Worm (Caenorhabditis elegans): ENCODE results near the gene trk-1.

DNA sequence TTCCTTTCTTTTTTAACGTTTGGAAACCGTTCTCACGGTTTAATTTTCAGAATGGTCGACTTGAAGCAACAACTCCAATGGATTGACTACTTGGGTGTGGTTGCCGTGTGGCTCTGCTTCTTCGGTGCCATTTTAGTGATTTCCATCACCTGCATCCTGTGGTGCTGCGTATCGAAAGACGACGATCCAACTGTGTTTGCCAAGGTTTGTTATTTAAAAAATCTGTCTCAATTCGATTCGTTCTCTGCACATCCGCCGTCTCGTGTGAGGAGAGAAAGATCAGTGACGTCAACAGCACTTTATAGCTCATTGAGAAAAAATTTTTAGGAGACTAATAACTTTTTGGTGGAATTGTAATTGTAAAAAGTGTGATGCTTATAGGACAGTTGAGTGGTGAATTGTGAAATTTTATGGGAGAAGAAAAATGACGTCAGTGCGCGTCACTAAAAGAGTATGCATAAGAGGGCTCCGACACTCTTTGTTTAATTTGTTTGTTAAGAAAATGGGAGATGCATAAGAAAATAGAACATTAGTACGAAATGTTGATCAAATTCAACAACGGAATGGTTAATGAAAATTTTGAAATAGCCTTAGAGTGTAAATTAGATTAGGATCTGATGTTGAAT lies 46.8 kb upstream of the trk-1 start, which contains the start of gene C24A3.2:
- TF ChIP-seq ztf-25 (GFP tag; IDR thresholded peaks at IDR 0.05) (no peak), ceh-100 (GFP tag; IDR thresholded peaks at IDR 0.05) (no peak), nhr-27 (tag; optimal IDR thresholded peaks at IDR 0.05) (no peak), B0035.1 (tag; optimal IDR thresholded peaks at IDR 0.05) (no peak), somi-1 (GFP tag; optimal IDR thresholded peaks at IDR 0.05) (no peak), F57A8.1 (GFP tag; optimal IDR thresholded peaks at IDR 0.05) (no peak), lin-26 (GFP tag; IDR thresholded peaks at IDR 0.05) (no peak), let-526 (GFP tag; IDR thresholded peaks at IDR 0.05) (no peak), hsf-1 (GFP tag; IDR thresholded peaks at IDR 0.05) (no peak), gei-17 (GFP tag; optimal IDR thresholded peaks at IDR 0.05) (no peak), bed-2 (GFP tag; IDR thresholded peaks at IDR 0.05) (no peak), nhr-120 (GFP tag; IDR thresholded peaks at IDR 0.05) (no peak), attf-5 (GFP tag; optimal IDR thresholded peaks at IDR 0.05) (no peak)

Data from whole organism, young adult.